Worm (Caenorhabditis elegans): ENCODE data around the gene C37E2.3.
A peak's percentile ranks its signal among the peaks of the same experiment; 100 is the strongest.

Gene C37E2.3

DNA sequence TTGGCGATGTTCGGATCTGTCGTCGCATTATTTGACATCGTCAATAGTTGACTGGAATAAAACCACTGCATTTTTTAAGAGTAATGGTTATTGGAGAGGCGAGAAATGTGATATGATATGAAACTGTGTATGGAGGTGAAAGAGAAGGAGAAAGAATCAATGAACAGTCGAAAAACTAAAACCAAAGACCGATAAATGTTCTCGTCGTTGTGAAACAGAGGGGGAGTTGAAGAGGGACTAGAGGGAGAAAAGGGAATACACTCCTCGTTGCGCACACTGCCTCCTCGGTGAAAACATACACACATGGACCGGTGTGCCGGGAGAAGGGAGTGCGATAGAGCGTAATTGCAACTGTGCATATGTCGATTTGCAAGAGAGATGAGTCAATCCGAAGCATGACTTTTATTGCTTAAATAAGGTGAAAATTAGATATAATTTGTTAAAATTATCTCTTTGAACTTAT is 10.7 kb upstream of the C37E2.3 start, which contains the start of gene sym-4 (continued):
- TF ChIP-seq ceh-9 (tag; optimal IDR thresholded peaks at IDR 0.05) (no peak), ceh-34 (tag; optimal IDR thresholded peaks at IDR 0.05) (peak; percentile 68), F13H6.1 (tag; optimal IDR thresholded peaks at IDR 0.05) (no peak), unc-42 (tag; optimal IDR thresholded peaks at IDR 0.05) (peak; percentile 83), che-1 (tag; optimal IDR thresholded peaks at IDR 0.05) (no peak), ahr-1 (tag; optimal IDR thresholded peaks at IDR 0.05) (no peak), syd-9 (tag; optimal IDR thresholded peaks at IDR 0.05) (peak; percentile 7), elt-2 (tag; optimal IDR thresholded peaks at IDR 0.05) (peak; percentile 72), hlh-8 (tag; optimal IDR thresholded peaks at IDR 0.05) (peak; percentile 82), hlh-6 (tag; optimal IDR thresholded peaks at IDR 0.05) (no peak), ceh-19 (GFP tag; optimal IDR thresholded peaks at IDR 0.05) (no peak), ceh-48 (tag; optimal IDR thresholded peaks at IDR 0.05) (peak; percentile 34), sdc-2 (tag; optimal IDR thresholded peaks at IDR 0.05) (peak; percentile 79), rnt-1 (tag; optimal IDR thresholded peaks at IDR 0.05) (peak; percentile 42), fax-1 (tag; optimal IDR thresholded peaks at IDR 0.05) (no peak), dmd-4 (tag; optimal IDR thresholded peaks at IDR 0.05; ENCODE audit: borderline replicate concordance) (no peak), pha-4 (tag; optimal IDR thresholded peaks at IDR 0.05) (no peak), hlh-30 (tag; optimal IDR thresholded peaks at IDR 0.05; ENCODE audit: insufficient read depth) (peak; percentile 75), elt-4 (tag; optimal IDR thresholded peaks at IDR 0.05) (no peak), K09A11.1 (tag; optimal IDR thresholded peaks at IDR 0.05; ENCODE audit: insufficient read depth) (peak; percentile 53), nhr-11 (tag; optimal IDR thresholded peaks at IDR 0.05) (no peak), madf-2 (tag; optimal IDR thresholded peaks at IDR 0.05) (no peak), pag-3 (tag; optimal IDR thresholded peaks at IDR 0.05; ENCODE audit: borderline replicate concordance) (no peak), pax-1 (tag; optimal IDR thresholded peaks at IDR 0.05) (no peak), pha-2 (tag; optimal IDR thresholded peaks at IDR 0.05) (no peak), ztf-16 (tag; optimal IDR thresholded peaks at IDR 0.05) (no peak), ceh-22 (tag; optimal IDR thresholded peaks at IDR 0.05) (no peak), C08G9.2 (tag; optimal IDR thresholded peaks at IDR 0.05) (peak; percentile 29), tbx-7 (tag; optimal IDR thresholded peaks at IDR 0.05) (no peak), nfya-1 (tag; optimal IDR thresholded peaks at IDR 0.05) (peak; percentile 77), ceh-14 (tag; optimal IDR thresholded peaks at IDR 0.05) (no peak), lin-11 (tag; optimal IDR thresholded peaks at IDR 0.05) (no peak), ref-2 (tag; optimal IDR thresholded peaks at IDR 0.05) (peak; percentile 59), ceh-2 (tag; optimal IDR thresholded peaks at IDR 0.05) (no peak), fkh-6 (tag; optimal IDR thresholded peaks at IDR 0.05) (no peak), pqm-1 (tag; optimal IDR thresholded peaks at IDR 0.05) (peak; percentile 38), sox-4 (tag; optimal IDR thresholded peaks at IDR 0.05) (no peak), gmeb-2 (tag; optimal IDR thresholded peaks at IDR 0.05) (no peak), ceh-24 (tag; optimal IDR thresholded peaks at IDR 0.05) (no peak), dve-1 (tag; optimal IDR thresholded peaks at IDR 0.05) (peak; percentile 60), npax-4 (tag; optimal IDR thresholded peaks at IDR 0.05) (no peak), lim-6 (tag; optimal IDR thresholded peaks at IDR 0.05) (no peak), nhr-232 (tag; optimal IDR thresholded peaks at IDR 0.05) (no peak), unc-86 (tag; optimal IDR thresholded peaks at IDR 0.05) (no peak), ceh-18 (tag; optimal IDR thresholded peaks at IDR 0.05) (peak; percentile 87)

ce11 chrX:14173850-14174249 is 6.4 kb upstream of the C37E2.3 start, which contains the start of gene idhb-1:
idhb-1 (minus strand) TSS chrX:14174063.
- TF ChIP-seq pros-1 (tag; optimal IDR thresholded peaks at IDR 0.05) = no peak
- no peak for TF ChIP-seq elt-4 (tag; optimal IDR thresholded peaks at IDR 0.05)
- TF ChIP-seq tbx-2 (tag; optimal IDR thresholded peaks at IDR 0.05) = peak; percentile 54
- TF ChIP-seq hlh-30 (tag; optimal IDR thresholded peaks at IDR 0.05; ENCODE audit: insufficient read depth) = peak; percentile 37
- peak; percentile 54 for TF ChIP-seq sdc-2 (tag; optimal IDR thresholded peaks at IDR 0.05)
- TF ChIP-seq nfya-1 (tag; optimal IDR thresholded peaks at IDR 0.05) = peak; percentile 67
- TF ChIP-seq ceh-18 (tag; optimal IDR thresholded peaks at IDR 0.05) = peak; percentile 46
- TF ChIP-seq unc-86 (tag; optimal IDR thresholded peaks at IDR 0.05) = no peak
- no peak for TF ChIP-seq T23F11.4 (GFP tag; optimal IDR thresholded peaks at IDR 0.05)
- TF ChIP-seq C38D4.7 (GFP tag; optimal IDR thresholded peaks at IDR 0.05) = no peak
- peak; percentile 39 for TF ChIP-seq dve-1 (tag; optimal IDR thresholded peaks at IDR 0.05)
- TF ChIP-seq zip-5 (tag; optimal IDR thresholded peaks at IDR 0.05) = no peak
- TF ChIP-seq ceh-19 (GFP tag; optimal IDR thresholded peaks at IDR 0.05) = no peak
- TF ChIP-seq sox-4 (tag; optimal IDR thresholded peaks at IDR 0.05) = no peak
- TF ChIP-seq hlh-6 (tag; optimal IDR thresholded peaks at IDR 0.05) = no peak
- no peak for TF ChIP-seq fkh-6 (tag; optimal IDR thresholded peaks at IDR 0.05)
- TF ChIP-seq ceh-48 (tag; optimal IDR thresholded peaks at IDR 0.05) = peak; percentile 83
- TF ChIP-seq odd-2 (tag; optimal IDR thresholded peaks at IDR 0.05) = no peak
- TF ChIP-seq pqm-1 (tag; optimal IDR thresholded peaks at IDR 0.05) = no peak
- peak; percentile 50 for TF ChIP-seq ceh-31 (tag; optimal IDR thresholded peaks at IDR 0.05)
- peak; percentile 39 for TF ChIP-seq ceh-34 (tag; optimal IDR thresholded peaks at IDR 0.05)

Measured in whole organism, late embryonic.